Fruit fly (Drosophila melanogaster) whole organism, prepupa: ENCODE data around the gene Blos2.
A peak's percentile ranks its signal among the peaks of the same experiment; 100 is the strongest.

Source experiments
- Blimp-1 ChIP-seq: fragments of 200-800 bp; sonication (Bioruptor generic); optimal IDR thresholded peaks from 3 replicates; lab custom pipeline; 2017; ENCODE audit warnings: missing biosample characterization, missing genetic modification characterization, mild to moderate bottlenecking, moderate library complexity, missing genetic modification reagents
- CG10631 ChIP-seq: fragments of 200-800 bp; sonication (Bioruptor generic); optimal IDR thresholded peaks from 2 replicates; lab custom pipeline; 2016; ENCODE audit warnings: missing biosample characterization, missing genetic modification characterization
- CG10669 ChIP-seq: fragments of 200-800 bp; sonication (Bioruptor generic); optimal IDR thresholded peaks from 3 replicates; lab custom pipeline; 2018; ENCODE audit warnings: missing biosample characterization, mild to moderate bottlenecking, missing genetic modification characterization, moderate library complexity
- CG11294 ChIP-seq: fragments of 200-800 bp; sonication (Bioruptor generic); IDR thresholded peaks from 2 replicates; pipeline ENCODE4 v1.3.6; 2022; ENCODE audit warnings: missing biosample characterization, missing genetic modification characterization
- CG11762 ChIP-seq: fragments of 200-800 bp; sonication (Bioruptor generic); optimal IDR thresholded peaks from 3 replicates; lab custom pipeline; 2016; ENCODE audit warnings: missing biosample characterization, missing genetic modification characterization; ENCODE audit not compliant: insufficient read depth
- CG11902 ChIP-seq: fragments of 200-800 bp; sonication (Bioruptor generic); optimal IDR thresholded peaks from 3 replicates; lab custom pipeline; 2016; ENCODE audit warnings: missing biosample characterization, missing genetic modification characterization
- CG1621 ChIP-seq: fragments of 200-800 bp; sonication (Bioruptor generic); optimal IDR thresholded peaks from 3 replicates; lab custom pipeline; 2018; ENCODE audit warnings: missing biosample characterization, mild to moderate bottlenecking, missing genetic modification characterization
- CG16779 ChIP-seq: fragments of 200-800 bp; sonication (Bioruptor generic); optimal IDR thresholded peaks from 3 replicates; lab custom pipeline; 2017; ENCODE audit warnings: missing biosample characterization, mild to moderate bottlenecking, missing genetic modification characterization
- CG3032 ChIP-seq: fragments of 200-800 bp; optimal IDR thresholded peaks from 2 replicates; lab custom pipeline; 2019; ENCODE audit warnings: missing biosample characterization, mild to moderate bottlenecking, missing genetic modification characterization, moderate library complexity
- CG31627 ChIP-seq: fragments of 200-800 bp; sonication (Bioruptor generic); optimal IDR thresholded peaks from 3 replicates; lab custom pipeline; 2016; ENCODE audit warnings: missing biosample characterization, missing genetic modification characterization
- CG32006 ChIP-seq: fragments of 200-800 bp; sonication (Bioruptor generic); optimal IDR thresholded peaks from 3 replicates; lab custom pipeline; 2017; ENCODE audit warnings: missing biosample characterization, mild to moderate bottlenecking, missing genetic modification characterization
- CG34406 ChIP-seq: fragments of 200-800 bp; sonication (Bioruptor generic); optimal IDR thresholded peaks from 3 replicates; lab custom pipeline; 2016; ENCODE audit warnings: missing biosample characterization, missing genetic modification characterization
- CG3919 ChIP-seq: fragments of 200-800 bp; sonication (Bioruptor generic); optimal IDR thresholded peaks from 3 replicates; lab custom pipeline; 2016; ENCODE audit warnings: missing biosample characterization, missing genetic modification characterization
- CG4318 ChIP-seq: fragments of 200-800 bp; sonication (Bioruptor generic); optimal IDR thresholded peaks from 3 replicates; lab custom pipeline; 2017; ENCODE audit warnings: missing biosample characterization, mild to moderate bottlenecking, missing genetic modification characterization
- CG6163 ChIP-seq: fragments of 200-800 bp; sonication (Bioruptor generic); IDR thresholded peaks from 3 replicates; pipeline ENCODE4 v1.3.6; 2022; ENCODE audit warnings: missing biosample characterization, missing genetic modification characterization
- CG6808 ChIP-seq: fragments of 200-800 bp; sonication (Bioruptor generic); optimal IDR thresholded peaks from 3 replicates; lab custom pipeline; 2017; ENCODE audit warnings: missing biosample characterization, missing genetic modification characterization, mild to moderate bottlenecking, moderate library complexity, missing genetic modification reagents
- CG6854 ChIP-seq: fragments of 200-800 bp; sonication (Bioruptor generic); optimal IDR thresholded peaks from 2 replicates; lab custom pipeline; 2017; ENCODE audit warnings: missing biosample characterization, mild to moderate bottlenecking, missing genetic modification characterization
- CG7368 ChIP-seq: fragments of 200-800 bp; sonication (Bioruptor generic); optimal IDR thresholded peaks from 3 replicates; lab custom pipeline; 2016; ENCODE audit warnings: missing biosample characterization, missing genetic modification characterization
- CG8119 ChIP-seq: fragments of 200-800 bp; sonication (Bioruptor generic); IDR thresholded peaks from 3 replicates; pipeline ENCODE4 v1.3.6; 2022; ENCODE audit warnings: missing biosample characterization, missing genetic modification characterization
- CG8319 ChIP-seq: fragments of 200-800 bp; sonication (Bioruptor generic); optimal IDR thresholded peaks from 3 replicates; lab custom pipeline; 2016; ENCODE audit warnings: missing biosample characterization, missing genetic modification characterization
- CG8632 ChIP-seq: fragments of 200-800 bp; sonication (Bioruptor generic); optimal IDR thresholded peaks from 3 replicates; lab custom pipeline; 2016; ENCODE audit warnings: missing biosample characterization, missing genetic modification characterization
- CG9139 ChIP-seq: fragments of 200-800 bp; sonication (Bioruptor generic); optimal IDR thresholded peaks from 3 replicates; lab custom pipeline; 2017; ENCODE audit warnings: missing biosample characterization, mild to moderate bottlenecking, missing genetic modification characterization
- Eip75B ChIP-seq: fragments of 200-800 bp; sonication (Bioruptor generic); optimal IDR thresholded peaks from 3 replicates; lab custom pipeline; 2016; ENCODE audit warnings: missing biosample characterization, missing genetic modification characterization
- Eip78C ChIP-seq: fragments of 200-800 bp; sonication (Bioruptor generic); peaks from one replicate; lab custom pipeline; 2016; ENCODE audit warnings: missing biosample characterization, missing genetic modification characterization
- Eip93F ChIP-seq: fragments of 200-800 bp; sonication (Bioruptor generic); optimal IDR thresholded peaks from 2 replicates; lab custom pipeline; 2016; ENCODE audit warnings: missing biosample characterization, mild to moderate bottlenecking, missing genetic modification characterization
- Ets21C ChIP-seq: fragments of 200-800 bp; sonication (Bioruptor generic); optimal IDR thresholded peaks from 3 replicates; lab custom pipeline; 2016; ENCODE audit warnings: missing biosample characterization, missing genetic modification characterization
- Gug ChIP-seq: fragments of 200-800 bp; sonication (Bioruptor generic); IDR thresholded peaks from 2 replicates; pipeline ENCODE4 v1.3.6; 2022; ENCODE audit warnings: missing biosample characterization, missing genetic modification characterization
- Hr39 ChIP-seq: fragments of 200-800 bp; sonication (Bioruptor generic); optimal IDR thresholded peaks from 2 replicates; lab custom pipeline; 2016; ENCODE audit warnings: missing biosample characterization, missing genetic modification characterization
- Hr4 ChIP-seq: fragments of 200-800 bp; sonication (Bioruptor generic); optimal IDR thresholded peaks from 3 replicates; lab custom pipeline; 2016; ENCODE audit warnings: missing biosample characterization, missing genetic modification characterization
- Lpt ChIP-seq: fragments of 200-800 bp; sonication (Bioruptor generic); optimal IDR thresholded peaks from 3 replicates; lab custom pipeline; 2016; ENCODE audit warnings: missing biosample characterization, missing genetic modification characterization
- Met ChIP-seq: fragments of 200-800 bp; sonication (Bioruptor generic); optimal IDR thresholded peaks from 3 replicates; lab custom pipeline; 2016; ENCODE audit warnings: missing biosample characterization, missing genetic modification characterization
- OdsH ChIP-seq: fragments of 200-800 bp; sonication (Bioruptor generic); optimal IDR thresholded peaks from 3 replicates; lab custom pipeline; 2016; ENCODE audit warnings: missing biosample characterization, missing genetic modification characterization
- Smox ChIP-seq: fragments of 200-800 bp; sonication (Bioruptor generic); optimal IDR thresholded peaks from 3 replicates; lab custom pipeline; 2016; ENCODE audit warnings: missing biosample characterization, missing genetic modification characterization
- Sox102F ChIP-seq: fragments of 200-800 bp; sonication (Bioruptor generic); optimal IDR thresholded peaks from 2 replicates; lab custom pipeline; 2016; ENCODE audit warnings: missing biosample characterization, mild to moderate bottlenecking, missing genetic modification characterization
- Sox15 ChIP-seq: fragments of 200-800 bp; sonication (Bioruptor generic); optimal IDR thresholded peaks from 3 replicates; lab custom pipeline; 2016; ENCODE audit warnings: missing biosample characterization, missing genetic modification characterization
- achi ChIP-seq: fragments of 200-800 bp; sonication (Bioruptor generic); optimal IDR thresholded peaks from 3 replicates; lab custom pipeline; 2016; ENCODE audit warnings: missing biosample characterization, missing genetic modification characterization
- acj6 ChIP-seq: fragments of 200-800 bp; sonication (Bioruptor generic); optimal IDR thresholded peaks from 3 replicates; lab custom pipeline; 2016; ENCODE audit warnings: missing biosample characterization, missing genetic modification characterization
- dac ChIP-seq: fragments of 200-800 bp; sonication (Bioruptor generic); optimal IDR thresholded peaks from 2 replicates; lab custom pipeline; 2017; ENCODE audit warnings: missing biosample characterization, mild to moderate bottlenecking, missing genetic modification characterization
- dsx ChIP-seq: fragments of 200-800 bp; optimal IDR thresholded peaks from 3 replicates; lab custom pipeline; 2019; ENCODE audit warnings: missing biosample characterization, mild to moderate bottlenecking, missing genetic modification characterization, moderate library complexity; ENCODE audit not compliant: poor library complexity, severe bottlenecking
- esn ChIP-seq: fragments of 200-800 bp; sonication (Bioruptor generic); optimal IDR thresholded peaks from 2 replicates; lab custom pipeline; 2016; ENCODE audit warnings: missing biosample characterization, mild to moderate bottlenecking, missing genetic modification characterization, moderate library complexity
- fd59A ChIP-seq: fragments of 200-800 bp; sonication (Bioruptor generic); optimal IDR thresholded peaks from 2 replicates; lab custom pipeline; 2017; ENCODE audit warnings: missing biosample characterization, mild to moderate bottlenecking, missing genetic modification characterization, missing genetic modification reagents
- fd85E ChIP-seq: fragments of 200-800 bp; sonication (Bioruptor generic); optimal IDR thresholded peaks from 3 replicates; lab custom pipeline; 2016; ENCODE audit warnings: missing biosample characterization, missing genetic modification characterization
- fkh ChIP-seq: fragments of 200-800 bp; sonication (Bioruptor generic); optimal IDR thresholded peaks from 3 replicates; lab custom pipeline; 2017; ENCODE audit warnings: missing biosample characterization, mild to moderate bottlenecking, missing genetic modification characterization, moderate library complexity
- lz ChIP-seq: fragments of 200-800 bp; sonication (Bioruptor generic); optimal IDR thresholded peaks from 3 replicates; lab custom pipeline; 2016; ENCODE audit warnings: missing biosample characterization, missing genetic modification characterization
- pdm3 ChIP-seq: fragments of 200-800 bp; sonication (Bioruptor generic); optimal IDR thresholded peaks from 3 replicates; lab custom pipeline; 2016; ENCODE audit warnings: missing biosample characterization, missing genetic modification characterization
- salr ChIP-seq, 2 experiments: fragments of 200-800 bp; sonication (Bioruptor generic); optimal IDR thresholded peaks; 3 replicates each; lab custom pipeline; 2016 to 2018; ENCODE audit warnings: missing biosample characterization in 2 of 2, missing genetic modification characterization in 2 of 2, mild to moderate bottlenecking in 1 of 2
- spab ChIP-seq: fragments of 200-800 bp; sonication (Bioruptor generic); optimal IDR thresholded peaks from 2 replicates; lab custom pipeline; 2017; ENCODE audit warnings: missing biosample characterization, mild to moderate bottlenecking, missing genetic modification characterization, missing genetic modification reagents
- ss ChIP-seq, 2 experiments: fragments of 200-800 bp; sonication (Bioruptor generic); optimal IDR thresholded peaks; 2 replicates in 1 of 2; 3 replicates in 1 of 2; lab custom pipeline; 2017 to 2018; ENCODE audit warnings: mild to moderate bottlenecking in 2 of 2, missing biosample characterization in 2 of 2, missing genetic modification characterization in 2 of 2, moderate library complexity in 1 of 2
- topi ChIP-seq: fragments of 200-800 bp; sonication (Bioruptor generic); optimal IDR thresholded peaks from 3 replicates; lab custom pipeline; 2016; ENCODE audit warnings: missing biosample characterization, missing genetic modification characterization
- vri ChIP-seq: fragments of 200-800 bp; sonication (Bioruptor generic); optimal IDR thresholded peaks from 3 replicates; lab custom pipeline; 2016; ENCODE audit warnings: missing biosample characterization, mild to moderate bottlenecking, missing genetic modification characterization

The Blos2 gene

dm6 chr3L:11084557-11085231 is 23.3 kb downstream of the Blos2 start:
- TF ChIP-seq salr (GFP tag; optimal IDR thresholded peaks at IDR 0.05; lab: Kevin White, UChicago) (peak; percentile 94 to 99), Hr39 (GFP tag; lab: Kevin White, UChicago) (no peak), esn (GFP tag; lab: Kevin White, UChicago) (peak; percentile 92), CG1621 (tag; lab: Kevin White, UChicago) (peak; percentile 93), Gug (GFP tag; lab: Robert Waterston, UW) (peak; percentile 99), CG10669 (GFP tag; lab: Kevin White, UChicago) (peak; percentile 96), CG3032 (peak; percentile 96), OdsH (GFP tag; lab: Kevin White, UChicago) (peak; percentile 98), CG34406 (GFP tag; lab: Kevin White, UChicago) (peak; percentile 94), fd59A (peak; percentile 96), CG11762 (GFP tag; lab: Kevin White, UChicago) (peak; percentile 97), CG7368 (peak; percentile 96), Blimp-1 (GFP tag; lab: Kevin White, UChicago) (peak; percentile 68), CG8319 (GFP tag; lab: Kevin White, UChicago) (peak; percentile 85), dac (GFP tag; lab: Kevin White, UChicago) (peak; percentile 94), ss (GFP tag; optimal IDR thresholded peaks at IDR 0.05; lab: Kevin White, UChicago) (peak; percentile 95 to 97), Met (GFP tag; lab: Kevin White, UChicago) (no peak), CG8632 (GFP tag; lab: Kevin White, UChicago) (peak; percentile 93), CG4318 (GFP tag; lab: Kevin White, UChicago) (peak; percentile 96), CG10631 (GFP tag; lab: Kevin White, UChicago) (peak; percentile 98), fd85E (GFP tag; lab: Kevin White, UChicago) (peak; percentile 83), CG32006 (GFP tag; lab: Kevin White, UChicago) (peak; percentile 99), Smox (GFP tag; lab: Kevin White, UChicago) (no peak), CG6163 (peak; percentile 99), Sox102F (GFP tag; lab: Kevin White, UChicago) (peak; percentile 87), CG31627 (peak; percentile 87), CG6808 (GFP tag; lab: Kevin White, UChicago) (peak; percentile 93), topi (GFP tag; lab: Kevin White, UChicago) (peak; percentile 93), Sox15 (peak; percentile 80), dsx (GFP tag; lab: Kevin White, UChicago) (peak; percentile 96), Lpt (GFP tag; lab: Kevin White, UChicago) (peak; percentile 99), CG3919 (GFP tag; lab: Kevin White, UChicago) (peak; percentile 98), CG11294 (GFP tag; lab: Robert Waterston, UW) (peak; percentile 99), lz (GFP tag; lab: Kevin White, UChicago) (peak; percentile 88), vri (GFP tag; lab: Kevin White, UChicago) (peak; percentile 63), Eip93F (GFP tag; lab: Kevin White, UChicago) (no peak), CG16779 (tag; lab: Kevin White, UChicago) (peak; percentile 95), achi (GFP tag; lab: Kevin White, UChicago) (peak; percentile 98), spab (peak; percentile 95), Ets21C (GFP tag; lab: Kevin White, UChicago) (peak; percentile 79), Eip75B (GFP tag; lab: Kevin White, UChicago) (peak; percentile 99), Hr4 (GFP tag; lab: Kevin White, UChicago) (peak; percentile 99), fkh (peak; percentile 95), CG9139 (peak; percentile 93), CG6854 (peak; percentile 66), Eip78C (peak; percentile 100), CG11902 (GFP tag; lab: Kevin White, UChicago) (peak; percentile 83), CG8119 (GFP tag; lab: Robert Waterston, UW) (peak; percentile 100), acj6 (GFP tag; lab: Kevin White, UChicago) (peak; percentile 97), pdm3 (peak; percentile 98)
